Worm (Caenorhabditis elegans) whole organism, early embryonic: ENCODE measurements around the gene R03E9.2.

ENCODE experiments used
- ama-1 ChIP-seq: fragments of 150-350 bp; optimal IDR thresholded peaks from 2 replicates; lab custom pipeline; 2014
- ets-7 ChIP-seq: sonication (generic microtip); optimal IDR thresholded peaks from 2 replicates; lab custom pipeline; 2016; ENCODE audit warnings: missing genotype, missing genetic modification characterization, missing compliant biosample characterization
- hmbx-1 ChIP-seq: sonication (generic microtip); optimal IDR thresholded peaks from 2 replicates; lab custom pipeline; 2016; ENCODE audit warnings: mild to moderate bottlenecking, missing genetic modification characterization, missing compliant biosample characterization

DNA sequence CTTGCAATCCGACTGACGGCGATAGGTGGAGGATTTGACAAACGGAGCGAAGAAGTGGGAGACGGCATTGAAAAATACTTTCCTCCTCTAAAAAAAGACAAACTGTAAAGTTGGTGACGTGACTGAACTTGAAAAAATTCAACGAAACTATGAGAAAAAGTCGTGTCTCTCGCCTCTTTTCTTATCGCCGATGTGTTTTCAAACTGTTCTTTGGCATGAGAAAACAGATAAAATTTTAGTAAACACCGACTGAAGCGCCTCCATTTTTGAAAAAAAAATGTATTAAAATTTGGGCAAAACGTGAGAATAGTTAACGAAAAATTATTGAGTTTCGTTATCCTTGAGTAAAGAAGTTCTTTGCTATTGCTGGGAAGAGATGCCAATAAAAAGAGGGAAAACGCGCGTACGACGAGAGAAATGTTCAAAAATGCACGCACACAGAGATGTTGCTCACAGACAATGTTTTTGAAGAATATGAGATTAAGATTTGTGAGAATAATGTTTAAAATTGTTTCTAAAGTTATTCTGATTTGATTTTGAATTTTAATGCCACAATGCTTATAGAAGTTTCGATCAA is 4.2 kb downstream of the R03E9.2 start:
- TF ChIP-seq ets-7 (tag; lab: Kevin White, UChicago), result no peak
- no peak for TF ChIP-seq ama-1 (lab: Kevin White, UChicago)
- TF ChIP-seq hmbx-1 (tag; lab: Kevin White, UChicago), result no peak
